Worm (Caenorhabditis elegans) whole organism, young adult: ENCODE measurements around the gene patr-1.

Experiments used
- B0261.1 ChIP-seq: sonication (generic microtip); optimal IDR thresholded peaks from 2 replicates; lab custom pipeline; 2016; ENCODE audit warnings: mild to moderate bottlenecking, missing genetic modification characterization, moderate library complexity, missing compliant biosample characterization
- C17E4.6 ChIP-seq: fragments of 200-800 bp; sonication (Bioruptor generic); IDR thresholded peaks from 2 replicates; pipeline ENCODE4 v1.3.6; 2022; ENCODE audit warnings: missing genetic modification reagents, missing genetic modification characterization, missing compliant biosample characterization
- D2030.7 ChIP-seq: fragments of 200-800 bp; sonication (Bioruptor generic); IDR thresholded peaks from 2 replicates; pipeline ENCODE4 v1.3.6; 2022; ENCODE audit warnings: missing genetic modification reagents, missing genetic modification characterization, missing compliant biosample characterization
- F37B4.10 ChIP-seq: fragments of 200-800 bp; sonication (Bioruptor generic); IDR thresholded peaks from 2 replicates; pipeline ENCODE4 v1.3.6; 2022; ENCODE audit warnings: missing genetic modification characterization, missing compliant biosample characterization
- F52B5.7 ChIP-seq: sonication (generic microtip); optimal IDR thresholded peaks from 2 replicates; lab custom pipeline; 2016; ENCODE audit warnings: mild to moderate bottlenecking, missing genetic modification characterization, missing compliant biosample characterization
- K11D2.4 ChIP-seq: fragments of 200-800 bp; sonication (Bioruptor generic); IDR thresholded peaks from 2 replicates; pipeline ENCODE4 v1.3.6; 2022; ENCODE audit warnings: missing genetic modification reagents, missing genetic modification characterization, missing compliant biosample characterization
- Y53G8AR.9 ChIP-seq: fragments of 200-800 bp; sonication (Bioruptor generic); conservative IDR thresholded peaks from 2 replicates; pipeline ENCODE4 v1.3.6; 2022; ENCODE audit warnings: missing genetic modification reagents, missing genetic modification characterization, missing compliant biosample characterization
- Y56A3A.18 ChIP-seq: fragments of 200-800 bp; sonication (Bioruptor generic); IDR thresholded peaks from 2 replicates; pipeline ENCODE4 v1.3.6; 2022; ENCODE audit warnings: missing genetic modification reagents, missing genetic modification characterization, missing compliant biosample characterization
- Y67H2A.10 ChIP-seq: fragments of 200-800 bp; sonication (Bioruptor generic); conservative IDR thresholded peaks from 2 replicates; pipeline ENCODE4 v1.3.6; 2022; ENCODE audit warnings: missing genetic modification reagents, missing genetic modification characterization, missing compliant biosample characterization
- Y95B8A.8 ChIP-seq: fragments of 200-800 bp; sonication (Bioruptor generic); IDR thresholded peaks from 2 replicates; pipeline ENCODE4 v1.3.6; 2022; ENCODE audit warnings: missing genetic modification reagents, missing genetic modification characterization, missing compliant biosample characterization
- athp-1 ChIP-seq: sonication (generic microtip); optimal IDR thresholded peaks from 2 replicates; lab custom pipeline; 2017; ENCODE audit warnings: mild to moderate bottlenecking, missing genetic modification characterization, missing compliant biosample characterization
- bed-2 ChIP-seq: fragments of 200-800 bp; sonication (Bioruptor generic); IDR thresholded peaks from 2 replicates; pipeline ENCODE4 v1.3.6; 2022; ENCODE audit warnings: missing genetic modification reagents, missing genetic modification characterization, missing compliant biosample characterization
- cebp-2 ChIP-seq: fragments of 200-800 bp; sonication (Bioruptor generic); IDR thresholded peaks from 2 replicates; pipeline ENCODE4 v1.3.6; 2022; ENCODE audit warnings: missing genetic modification characterization, missing compliant biosample characterization
- ceh-58 ChIP-seq: fragments of 200-800 bp; sonication (Bioruptor generic); IDR thresholded peaks from 2 replicates; pipeline ENCODE4 v1.3.6; 2022; ENCODE audit warnings: missing genetic modification characterization, missing compliant biosample characterization
- ceh-79 ChIP-seq: sonication (generic microtip); optimal IDR thresholded peaks from 2 replicates; lab custom pipeline; 2017; ENCODE audit warnings: mild to moderate bottlenecking, missing genetic modification characterization, missing compliant biosample characterization
- egrh-3 ChIP-seq: fragments of 200-800 bp; sonication (Bioruptor generic); IDR thresholded peaks from 2 replicates; pipeline ENCODE4 v1.3.6; 2022; ENCODE audit warnings: missing genetic modification reagents, missing genetic modification characterization, missing compliant biosample characterization
- ekl-4 ChIP-seq: fragments of 200-800 bp; sonication (Bioruptor generic); IDR thresholded peaks from 2 replicates; pipeline ENCODE4 v1.3.6; 2022; ENCODE audit warnings: missing genetic modification reagents, missing genetic modification characterization, missing compliant biosample characterization
- fkh-3 ChIP-seq: sonication (generic microtip); optimal IDR thresholded peaks from 2 replicates; lab custom pipeline; 2016; ENCODE audit warnings: mild to moderate bottlenecking, missing genetic modification characterization, missing compliant biosample characterization
- him-1 ChIP-seq: sonication (generic microtip); optimal IDR thresholded peaks from 2 replicates; lab custom pipeline; 2016; ENCODE audit warnings: missing genotype, missing genetic modification reagents, missing genetic modification characterization, missing compliant biosample characterization
- hmg-1.2 ChIP-seq: fragments of 200-800 bp; sonication (Bioruptor generic); IDR thresholded peaks from 2 replicates; pipeline ENCODE4 v1.3.6; 2022; ENCODE audit warnings: missing genetic modification reagents, missing genetic modification characterization, missing compliant biosample characterization
- hsf-1 ChIP-seq: fragments of 200-800 bp; sonication (Bioruptor generic); IDR thresholded peaks from 2 replicates; pipeline ENCODE4 v1.3.6; 2022; ENCODE audit warnings: missing genetic modification reagents, missing genetic modification characterization, missing compliant biosample characterization
- let-607 ChIP-seq, 2 experiments: fragments of 200-800 bp in 1 of 2; sonication (Bioruptor generic) in 1 of 2; sonication (generic microtip) in 1 of 2; optimal IDR thresholded peaks; 2 replicates each; lab custom pipeline; 2016 to 2018; ENCODE audit warnings: mild to moderate bottlenecking in 2 of 2, missing compliant biosample characterization in 2 of 2, missing genetic modification characterization in 2 of 2, moderate library complexity in 2 of 2, missing genotype in 1 of 2
- lin-40 ChIP-seq: sonication (generic microtip); optimal IDR thresholded peaks from 2 replicates; lab custom pipeline; 2016; ENCODE audit warnings: missing genetic modification characterization, mild to moderate bottlenecking, missing compliant biosample characterization, missing genotype, missing genetic modification reagents
- lin-54 ChIP-seq: fragments of 200-800 bp; sonication (Bioruptor generic); optimal IDR thresholded peaks from 2 replicates; lab custom pipeline; 2018; ENCODE audit warnings: mild to moderate bottlenecking, missing genetic modification characterization, missing compliant biosample characterization
- lir-1 ChIP-seq: fragments of 200-800 bp; sonication (Bioruptor generic); conservative IDR thresholded peaks from 2 replicates; pipeline ENCODE4 v1.3.6; 2022; ENCODE audit warnings: missing genetic modification reagents, missing genetic modification characterization, missing compliant biosample characterization
- lsl-1 ChIP-seq: fragments of 200-800 bp; sonication (Bioruptor generic); optimal IDR thresholded peaks from 2 replicates; lab custom pipeline; 2018; ENCODE audit warnings: mild to moderate bottlenecking, missing genetic modification characterization, moderate library complexity, missing compliant biosample characterization
- madf-3 ChIP-seq: fragments of 200-800 bp; sonication (Bioruptor generic); IDR thresholded peaks from 2 replicates; pipeline ENCODE4 v1.3.6; 2022; ENCODE audit warnings: missing genetic modification reagents, missing genetic modification characterization, missing compliant biosample characterization
- mcd-1 ChIP-seq: fragments of 200-800 bp; sonication (Bioruptor generic); IDR thresholded peaks from 2 replicates; pipeline ENCODE4 v1.3.6; 2022; ENCODE audit warnings: missing genetic modification reagents, missing genetic modification characterization, missing compliant biosample characterization
- mes-4 ChIP-seq: sonication (generic microtip); optimal IDR thresholded peaks from 2 replicates; lab custom pipeline; 2016; ENCODE audit warnings: missing genotype, missing genetic modification characterization, missing compliant biosample characterization
- mxl-1 ChIP-seq: sonication (generic microtip); optimal IDR thresholded peaks from 2 replicates; lab custom pipeline; 2016; ENCODE audit warnings: missing genetic modification characterization, missing compliant biosample characterization
- nfya-1 ChIP-seq: sonication (generic microtip); optimal IDR thresholded peaks from 2 replicates; lab custom pipeline; 2017; ENCODE audit warnings: antibody characterized with exemption, missing compliant biosample characterization, missing genetic modification characterization, borderline replicate concordance; ENCODE audit not compliant: insufficient read depth
- nfya-2 ChIP-seq: fragments of 200-800 bp; sonication (Bioruptor generic); IDR thresholded peaks from 2 replicates; pipeline ENCODE4 v1.3.6; 2022; ENCODE audit warnings: missing genetic modification reagents, missing genetic modification characterization, missing compliant biosample characterization
- nhr-179 ChIP-seq: sonication (generic microtip); optimal IDR thresholded peaks from 2 replicates; lab custom pipeline; 2016; ENCODE audit warnings: mild to moderate bottlenecking, missing genetic modification characterization, missing compliant biosample characterization
- pha-4 ChIP-seq: fragments of 150-350 bp; sonication (generic microtip); optimal IDR thresholded peaks from 2 replicates; lab custom pipeline; 2014; ENCODE audit warnings: missing biosample characterization, missing genetic modification reagents, missing genetic modification characterization
- sdz-38 ChIP-seq: sonication (generic microtip); optimal IDR thresholded peaks from 2 replicates; lab custom pipeline; 2016; ENCODE audit warnings: missing genotype, missing genetic modification characterization, missing compliant biosample characterization
- sea-2 ChIP-seq: fragments of 200-800 bp; sonication (Bioruptor generic); IDR thresholded peaks from 2 replicates; pipeline ENCODE4 v1.3.6; 2022; ENCODE audit warnings: missing genetic modification characterization, missing compliant biosample characterization
- snpc-4 ChIP-seq, 5 experiments: fragments of 150-350 bp in 1 of 5; sonication (generic microtip) in 4 of 5; optimal IDR thresholded peaks; 2 replicates each; lab custom pipeline; 2014 to 2018; ENCODE audit warnings: missing genetic modification characterization in 5 of 5, missing biosample characterization in 3 of 5, antibody characterized with exemption in 2 of 5, mild to moderate bottlenecking in 2 of 5, missing compliant biosample characterization in 2 of 5, missing genotype in 2 of 5, moderate library complexity in 2 of 5, missing genetic modification reagents in 1 of 5
- tbp1 ChIP-seq: fragments of 200-800 bp; sonication (Bioruptor generic); optimal IDR thresholded peaks from 2 replicates; lab custom pipeline; 2018; ENCODE audit warnings: mild to moderate bottlenecking, missing genetic modification characterization, missing compliant biosample characterization
- tbx-9 ChIP-seq: sonication (generic microtip); optimal IDR thresholded peaks from 2 replicates; lab custom pipeline; 2016; ENCODE audit warnings: borderline replicate concordance, missing genetic modification characterization, inconsistent platforms, missing compliant biosample characterization
- tlf-1 ChIP-seq: fragments of 200-800 bp; sonication (Bioruptor generic); optimal IDR thresholded peaks from 2 replicates; lab custom pipeline; 2018; ENCODE audit warnings: mild to moderate bottlenecking, missing genetic modification characterization, missing compliant biosample characterization
- unc-130 ChIP-seq: sonication (generic microtip); optimal IDR thresholded peaks from 2 replicates; lab custom pipeline; 2016; ENCODE audit warnings: missing genetic modification reagents, missing genetic modification characterization, missing compliant biosample characterization
- zfh-2 ChIP-seq: fragments of 200-800 bp; sonication (Bioruptor generic); conservative IDR thresholded peaks from 2 replicates; pipeline ENCODE4 v1.3.6; 2022; ENCODE audit warnings: missing genetic modification reagents, missing genetic modification characterization, missing compliant biosample characterization
- ztf-25 ChIP-seq: fragments of 200-800 bp; sonication (Bioruptor generic); IDR thresholded peaks from 2 replicates; pipeline ENCODE4 v1.3.6; 2022; ENCODE audit warnings: missing genetic modification reagents, missing genetic modification characterization, missing compliant biosample characterization
- ztf-26 ChIP-seq: sonication (generic microtip); optimal IDR thresholded peaks from 2 replicates; lab custom pipeline; 2017; ENCODE audit warnings: missing genetic modification characterization, missing compliant biosample characterization

patr-1 gene

DNA sequence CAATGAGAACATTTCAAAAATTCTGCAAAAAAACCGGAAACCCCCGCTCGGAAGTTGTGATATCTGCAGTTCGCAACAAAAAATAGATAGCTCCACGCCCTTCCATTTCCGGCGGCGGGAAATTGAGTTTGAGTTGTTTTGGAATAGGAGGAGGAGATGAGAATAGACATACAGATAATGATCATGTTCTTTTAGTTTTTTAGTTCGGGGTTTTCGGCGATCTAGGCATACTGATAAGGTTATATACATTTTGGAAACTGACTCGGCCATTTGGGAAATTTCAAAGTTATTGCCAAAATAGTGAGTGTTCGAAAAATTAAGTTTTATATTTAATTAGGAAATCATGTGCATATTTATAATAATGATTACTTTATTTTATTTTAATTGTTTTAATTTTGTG lies 43.9 kb downstream of the patr-1 start:
- no peak for TF ChIP-seq ceh-58 (GFP tag; lab: Robert Waterston, UW)
- TF ChIP-seq B0261.1 (tag; lab: Kevin White, UChicago): no peak
- no peak for TF ChIP-seq ceh-79
- TF ChIP-seq him-1 (tag; lab: Kevin White, UChicago): no peak
- no peak for TF ChIP-seq nfya-2 (GFP tag; lab: Robert Waterston, UW)
- no peak for TF ChIP-seq let-607 (tag; optimal IDR thresholded peaks at IDR 0.05; lab: Kevin White, UChicago)
- TF ChIP-seq sdz-38: no peak
- no peak for TF ChIP-seq Y56A3A.18 (GFP tag; lab: Robert Waterston, UW)
- TF ChIP-seq D2030.7 (GFP tag; lab: Robert Waterston, UW): no peak
- TF ChIP-seq athp-1 (tag; lab: Kevin White, UChicago): no peak
- TF ChIP-seq lin-54 (GFP tag; lab: Kevin White, UChicago): no peak
- TF ChIP-seq bed-2 (GFP tag; lab: Robert Waterston, UW): no peak
- TF ChIP-seq fkh-3 (tag; lab: Kevin White, UChicago): no peak
- no peak for TF ChIP-seq sea-2
- TF ChIP-seq cebp-2 (GFP tag; lab: Robert Waterston, UW): no peak

- TF ChIP-seq fkh-3 (tag; lab: Kevin White, UChicago): no peak
- TF ChIP-seq snpc-4 (GFP tag; optimal IDR thresholded peaks at IDR 0.05; lab: Kevin White, UChicago): no peak
- peak in 1 of 4 experiments; percentile 14 for TF ChIP-seq snpc-4 (tag; optimal IDR thresholded peaks at IDR 0.05; lab: Kevin White, UChicago)
- TF ChIP-seq nhr-179 (tag; lab: Kevin White, UChicago): no peak
Observed at ce11 chrII:11732513-11732912, 45.2 kb downstream of the patr-1 start, which contains the start of gene F13D12.8. Gene F13D12.8 (minus strand): TSS chrII:11732594.

DNA sequence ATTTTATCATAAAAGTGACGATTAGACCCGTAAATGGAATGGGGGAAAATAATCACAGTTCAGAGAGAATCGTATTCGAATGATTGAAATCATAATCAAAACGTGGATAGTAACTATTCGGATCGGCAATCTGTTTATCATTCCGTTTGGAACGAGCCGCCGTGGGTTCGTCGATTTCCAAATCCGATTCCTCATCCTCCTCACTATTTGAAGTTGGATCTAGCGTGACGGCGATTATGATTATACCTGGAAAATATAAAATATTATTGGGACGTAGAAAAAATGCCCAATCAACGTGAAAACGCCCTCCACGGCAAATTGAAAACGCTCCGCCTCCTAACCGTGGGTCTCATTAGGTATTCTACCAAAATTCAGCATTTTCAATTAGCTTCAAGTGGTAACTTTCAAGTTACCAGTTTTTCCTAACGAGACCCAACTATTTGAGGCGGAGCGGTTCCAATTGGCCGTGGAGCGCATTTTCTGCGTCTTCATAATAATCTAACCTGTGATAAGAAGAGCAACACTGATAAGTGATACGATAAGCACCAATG lies 46.5 kb downstream of the patr-1 start:
- TF ChIP-seq egrh-3 (GFP tag; lab: Robert Waterston, UW) (no peak), let-607 (tag; optimal IDR thresholded peaks at IDR 0.05; lab: Kevin White, UChicago) (peak in 1 of 2 experiments; percentile 9), F52B5.7 (tag; lab: Kevin White, UChicago) (no peak), Y53G8AR.9 (GFP tag; lab: Robert Waterston, UW) (peak; percentile 92; the same call in 1 of the 2 replicates), lin-40 (peak; percentile 63), nfya-1 (tag; lab: Kevin White, UChicago) (no peak), F37B4.10 (GFP tag; lab: Robert Waterston, UW) (no peak), madf-3 (0 out of 2 replicates have a peak, but pooled peaks have one; percentile 15), pha-4 (no peak), hsf-1 (no peak), mxl-1 (tag; lab: Kevin White, UChicago) (no peak), hmg-1.2 (peak; percentile 15; the same call in 1 of the 2 replicates), C17E4.6 (GFP tag; lab: Robert Waterston, UW) (0 out of 2 replicates have a peak, but pooled peaks have one; percentile 6), lsl-1 (GFP tag; lab: Kevin White, UChicago) (no peak), fkh-3 (tag; lab: Kevin White, UChicago) (peak; percentile 39), mes-4 (tag; lab: Kevin White, UChicago) (no peak), ekl-4 (peak; percentile 50; the same call in 1 of the 2 replicates), tbx-9 (tag; lab: Kevin White, UChicago) (no peak), tbp1 (GFP tag; lab: Kevin White, UChicago) (no peak), Y67H2A.10 (GFP tag; lab: Robert Waterston, UW) (no peak), him-1 (tag; lab: Kevin White, UChicago) (no peak), D2030.7 (GFP tag; lab: Robert Waterston, UW) (no peak), bed-2 (GFP tag; lab: Robert Waterston, UW) (no peak), K11D2.4 (no peak), ztf-25 (GFP tag; lab: Robert Waterston, UW) (no peak), zfh-2 (GFP tag; lab: Robert Waterston, UW) (0 out of 2 replicates have a peak, but pooled peaks have one; percentile 23), mcd-1 (GFP tag; lab: Robert Waterston, UW) (peak; percentile 66), unc-130 (GFP tag; lab: Kevin White, UChicago) (no peak), tlf-1 (GFP tag; lab: Kevin White, UChicago) (peak; percentile 47), Y95B8A.8 (GFP tag; lab: Robert Waterston, UW) (peak; percentile 49; the same call in 1 of the 2 replicates), ztf-26 (tag; lab: Kevin White, UChicago) (peak; percentile 49), lir-1 (GFP tag; lab: Robert Waterston, UW) (no peak)
